Fruit fly (Drosophila melanogaster) whole organism, embryonic: ENCODE data around the gene CG16749.

Experiments used
- BEAF-32 ChIP-seq: fragments of 200-800 bp; sonication (Bioruptor generic); optimal IDR thresholded peaks from 3 replicates; lab custom pipeline; 2017; ENCODE audit warnings: missing biosample characterization, missing genetic modification characterization, mild to moderate bottlenecking, moderate library complexity, missing genetic modification reagents
- Bgb ChIP-seq: fragments of 200-800 bp; sonication (Bioruptor generic); IDR thresholded peaks from 2 replicates; pipeline ENCODE4 v1.3.6; 2022; ENCODE audit warnings: missing biosample characterization, missing genetic modification characterization; ENCODE audit not compliant: partially characterized antibody
- Blimp-1 ChIP-seq: fragments of 200-800 bp; sonication (Bioruptor generic); optimal IDR thresholded peaks from 3 replicates; lab custom pipeline; 2018; ENCODE audit warnings: missing biosample characterization, missing genetic modification characterization, mild to moderate bottlenecking, moderate library complexity, missing genetic modification reagents
- CG10274 ChIP-seq: fragments of 200-800 bp; sonication (Bioruptor generic); optimal IDR thresholded peaks from 3 replicates; lab custom pipeline; 2017; ENCODE audit warnings: missing biosample characterization, mild to moderate bottlenecking, missing genetic modification characterization
- CG10565 ChIP-seq: fragments of 200-800 bp; sonication (Bioruptor generic); optimal IDR thresholded peaks from 3 replicates; lab custom pipeline; 2016; ENCODE audit warnings: missing biosample characterization, mild to moderate bottlenecking, missing genetic modification characterization
- CG11560 ChIP-seq: fragments of 200-800 bp; sonication (Bioruptor generic); IDR thresholded peaks from 3 replicates; pipeline ENCODE4 v1.3.6; 2022; ENCODE audit warnings: missing biosample characterization, missing genetic modification characterization
- CG12104 ChIP-seq: fragments of 200-800 bp; sonication (Bioruptor generic); optimal IDR thresholded peaks from 3 replicates; lab custom pipeline; 2016; ENCODE audit warnings: missing biosample characterization, missing genetic modification characterization
- CG12155 ChIP-seq: fragments of 200-800 bp; sonication (Bioruptor generic); optimal IDR thresholded peaks from 3 replicates; lab custom pipeline; 2016; ENCODE audit warnings: missing biosample characterization, missing genetic modification characterization
- CG12659 ChIP-seq: fragments of 200-800 bp; sonication (Bioruptor generic); optimal IDR thresholded peaks from 3 replicates; lab custom pipeline; 2017; ENCODE audit warnings: mild to moderate bottlenecking, missing biosample characterization, missing genetic modification reagents, missing genetic modification characterization
- CG15601 ChIP-seq: fragments of 200-800 bp; sonication (Bioruptor generic); optimal IDR thresholded peaks from 3 replicates; lab custom pipeline; 2019; ENCODE audit warnings: missing biosample characterization, mild to moderate bottlenecking, missing genetic modification characterization, moderate library complexity
- CG1603 ChIP-seq: fragments of 200-800 bp; sonication (Bioruptor generic); optimal IDR thresholded peaks from 2 replicates; lab custom pipeline; 2019; ENCODE audit warnings: missing biosample characterization, mild to moderate bottlenecking, missing genetic modification characterization, moderate library complexity
- CG18476 ChIP-seq: fragments of 200-800 bp; sonication (Bioruptor generic); optimal IDR thresholded peaks from 2 replicates; lab custom pipeline; 2016; ENCODE audit warnings: missing biosample characterization, mild to moderate bottlenecking, missing genetic modification characterization
- CG4617 ChIP-seq: fragments of 200-800 bp; sonication (Bioruptor generic); optimal IDR thresholded peaks from 3 replicates; lab custom pipeline; 2016; ENCODE audit warnings: missing biosample characterization, missing genetic modification characterization, borderline replicate concordance
- CG5180 ChIP-seq: fragments of 200-800 bp; sonication (Bioruptor generic); optimal IDR thresholded peaks from 3 replicates; lab custom pipeline; 2017; ENCODE audit warnings: missing biosample characterization, missing genetic modification characterization, mild to moderate bottlenecking, moderate library complexity, missing genetic modification reagents
- CG5245 ChIP-seq: fragments of 200-800 bp; sonication (Bioruptor generic); optimal IDR thresholded peaks from 3 replicates; lab custom pipeline; 2016; ENCODE audit warnings: missing biosample characterization, missing genetic modification characterization
- CG6654 ChIP-seq: fragments of 200-800 bp; sonication (Bioruptor generic); optimal IDR thresholded peaks from 2 replicates; lab custom pipeline; 2017; ENCODE audit warnings: missing biosample characterization, mild to moderate bottlenecking, missing genetic modification characterization
- CG7987 ChIP-seq: fragments of 200-800 bp; sonication (Bioruptor generic); optimal IDR thresholded peaks from 2 replicates; lab custom pipeline; 2018; ENCODE audit warnings: missing biosample characterization, mild to moderate bottlenecking, missing genetic modification characterization, moderate library complexity
- Dek ChIP-seq: fragments of 200-800 bp; sonication (Bioruptor generic); optimal IDR thresholded peaks from 3 replicates; lab custom pipeline; 2019; ENCODE audit warnings: missing biosample characterization, mild to moderate bottlenecking, missing genetic modification characterization, moderate library complexity
- HLH4C ChIP-seq: fragments of 200-800 bp; sonication (Bioruptor generic); IDR thresholded peaks from 3 replicates; pipeline ENCODE4 v1.3.6; 2022; ENCODE audit warnings: missing biosample characterization, missing genetic modification characterization; ENCODE audit not compliant: partially characterized antibody
- Hey ChIP-seq: fragments of 200-800 bp; sonication (Bioruptor generic); optimal IDR thresholded peaks from 3 replicates; lab custom pipeline; 2018; ENCODE audit warnings: missing biosample characterization, mild to moderate bottlenecking, missing genetic modification characterization
- HmgD ChIP-seq: fragments of 200-800 bp; sonication (Bioruptor generic); optimal IDR thresholded peaks from 3 replicates; lab custom pipeline; 2016; ENCODE audit warnings: missing biosample characterization, missing genetic modification characterization
- Lim3 ChIP-seq: fragments of 200-800 bp; sonication (Bioruptor generic); IDR thresholded peaks from 2 replicates; pipeline ENCODE4 v1.3.6; 2022; ENCODE audit warnings: missing biosample characterization, missing genetic modification characterization
- Lpt ChIP-seq: fragments of >200 bp; optimal IDR thresholded peaks from 2 replicates; lab custom pipeline; 2018; ENCODE audit warnings: missing biosample characterization, missing genetic modification characterization
- Nf-YB ChIP-seq: fragments of 200-800 bp; sonication (Bioruptor generic); optimal IDR thresholded peaks from 3 replicates; lab custom pipeline; 2019; ENCODE audit warnings: missing biosample characterization, mild to moderate bottlenecking, missing genetic modification characterization, moderate library complexity
- Pdp1 ChIP-seq, 2 experiments: fragments of 200-800 bp; sonication (Bioruptor generic); optimal IDR thresholded peaks; 3 replicates each; lab custom pipeline; 2016; ENCODE audit warnings: missing biosample characterization in 2 of 2, missing genetic modification characterization in 2 of 2, mild to moderate bottlenecking in 1 of 2, moderate library complexity in 1 of 2
- Sox100B ChIP-seq: fragments of 200-800 bp; sonication (Bioruptor generic); optimal IDR thresholded peaks from 3 replicates; lab custom pipeline; 2018; ENCODE audit warnings: missing biosample characterization, mild to moderate bottlenecking, missing genetic modification characterization
- ac ChIP-seq: fragments of 200-800 bp; sonication (Bioruptor generic); optimal IDR thresholded peaks from 3 replicates; lab custom pipeline; 2017; ENCODE audit warnings: missing biosample characterization, mild to moderate bottlenecking, missing genetic modification characterization
- ara ChIP-seq: fragments of 200-800 bp; sonication (Bioruptor generic); IDR thresholded peaks from 2 replicates; pipeline ENCODE4 v1.3.6; 2022; ENCODE audit warnings: missing biosample characterization, missing genetic modification characterization
- chn ChIP-seq: fragments of 200-800 bp; sonication (Bioruptor generic); optimal IDR thresholded peaks from 2 replicates; lab custom pipeline; 2016; ENCODE audit warnings: missing biosample characterization, missing genetic modification characterization
- da ChIP-seq: fragments of 200-800 bp; sonication (Bioruptor generic); optimal IDR thresholded peaks from 2 replicates; lab custom pipeline; 2016; ENCODE audit warnings: missing biosample characterization, missing genetic modification characterization
- esg ChIP-seq: fragments of 200-800 bp; sonication (Bioruptor generic); conservative IDR thresholded peaks from 2 replicates; pipeline ENCODE4 v1.3.6; 2022; ENCODE audit warnings: missing biosample characterization, missing genetic modification characterization
- ewg ChIP-seq: fragments of 200-800 bp; sonication (Bioruptor generic); optimal IDR thresholded peaks from 3 replicates; lab custom pipeline; 2017; ENCODE audit warnings: mild to moderate bottlenecking, missing biosample characterization, missing genetic modification reagents, missing genetic modification characterization
- fd96Cb ChIP-seq: fragments of 200-800 bp; sonication (Bioruptor generic); optimal IDR thresholded peaks from 2 replicates; lab custom pipeline; 2018; ENCODE audit warnings: missing biosample characterization, mild to moderate bottlenecking, missing genetic modification characterization, moderate library complexity
- gcm2 ChIP-seq: fragments of 200-800 bp; sonication (Bioruptor generic); optimal IDR thresholded peaks from 2 replicates; lab custom pipeline; 2016; ENCODE audit warnings: missing biosample characterization, missing genetic modification characterization
- lbe ChIP-seq: fragments of 200-800 bp; sonication (Bioruptor generic); optimal IDR thresholded peaks from 2 replicates; lab custom pipeline; 2016; ENCODE audit warnings: missing biosample characterization, mild to moderate bottlenecking, missing genetic modification characterization
- mld ChIP-seq: fragments of 200-800 bp; sonication (Bioruptor generic); IDR thresholded peaks from 3 replicates; pipeline ENCODE4 v1.3.6; 2022; ENCODE audit warnings: missing biosample characterization, missing genetic modification characterization; ENCODE audit not compliant: partially characterized antibody
- pan ChIP-seq, 4 experiments: fragments of >200 bp in 3 of 4; fragments of 200-800 bp in 1 of 4; sonication (Bioruptor generic) in 1 of 4; optimal IDR thresholded peaks in 3 of 4; IDR thresholded peaks in 1 of 4; 2 replicates each; pipeline versions ENCODE4 v1.3.6 to Lab custom; 2017 to 2022; ENCODE audit warnings: missing biosample characterization in 2 of 4, missing genetic modification characterization in 2 of 4, mixed read lengths in 1 of 4
- prd ChIP-seq, 3 experiments: fragments of >200 bp in 2 of 3; fragments of 200-800 bp in 1 of 3; sonication (Bioruptor generic) in 1 of 3; optimal IDR thresholded peaks in 2 of 3; IDR thresholded peaks in 1 of 3; 2 replicates in 2 of 3; 3 replicates in 1 of 3; pipeline versions ENCODE4 v1.3.6 to Lab custom; 2017 to 2022; ENCODE audit warnings: missing biosample characterization in 1 of 3, missing genetic modification characterization in 1 of 3
- rib ChIP-seq: fragments of 200-800 bp; sonication (Bioruptor generic); IDR thresholded peaks from 2 replicates; pipeline ENCODE4 v1.3.6; 2022; ENCODE audit warnings: missing biosample characterization, missing genetic modification characterization
- sisA ChIP-seq: fragments of 200-800 bp; sonication (Bioruptor generic); IDR thresholded peaks from 2 replicates; pipeline ENCODE4 v1.3.6; 2022; ENCODE audit warnings: missing biosample characterization, missing genetic modification characterization
- tap ChIP-seq: fragments of 200-800 bp; optimal IDR thresholded peaks from 3 replicates; lab custom pipeline; 2019; ENCODE audit warnings: missing biosample characterization, mild to moderate bottlenecking, missing genetic modification characterization, moderate library complexity
- tna ChIP-seq: fragments of 200-800 bp; sonication (Bioruptor generic); IDR thresholded peaks from 2 replicates; pipeline ENCODE4 v1.3.6; 2022; ENCODE audit warnings: missing biosample characterization, missing genetic modification characterization; ENCODE audit not compliant: partially characterized antibody
- trh ChIP-seq: fragments of 200-800 bp; sonication (Bioruptor generic); optimal IDR thresholded peaks from 2 replicates; lab custom pipeline; 2016; ENCODE audit warnings: missing biosample characterization, missing genetic modification characterization
- unpg ChIP-seq: fragments of 200-800 bp; sonication (Bioruptor generic); optimal IDR thresholded peaks from 3 replicates; lab custom pipeline; 2018; ENCODE audit warnings: missing biosample characterization, mild to moderate bottlenecking, missing genetic modification characterization, moderate library complexity
- vvl ChIP-seq: fragments of 200-800 bp; sonication (Bioruptor generic); IDR thresholded peaks from 2 replicates; pipeline ENCODE4 v1.3.6; 2022; ENCODE audit warnings: missing biosample characterization, missing genetic modification characterization
- wek ChIP-seq: fragments of 200-800 bp; sonication (Bioruptor generic); optimal IDR thresholded peaks from 3 replicates; lab custom pipeline; 2018; ENCODE audit warnings: missing biosample characterization, mild to moderate bottlenecking, missing genetic modification characterization, moderate library complexity

CG16749 gene

dm6 chr3R:9341189-9342012 is 9.7 kb upstream of the CG16749 start (continued):
- TF ChIP-seq Bgb (GFP tag; lab: Robert Waterston, UW), result peak; percentile 88
- no peak for TF ChIP-seq CG4617 (GFP tag; lab: Kevin White, UChicago)
- TF ChIP-seq HmgD (GFP tag; lab: Kevin White, UChicago), result peak; percentile 13
- peak; percentile 40; the same call in 1 of the 3 replicates for TF ChIP-seq mld (GFP tag; lab: Robert Waterston, UW)
- peak; percentile 68 for TF ChIP-seq tna (GFP tag; lab: Robert Waterston, UW)
- peak; percentile 66 for TF ChIP-seq Nf-YB
- TF ChIP-seq trh (GFP tag; lab: Kevin White, UChicago), result peak; percentile 0
- peak; percentile 33 for TF ChIP-seq esg (GFP tag; lab: Robert Waterston, UW)
- TF ChIP-seq chn, result peak; percentile 56
- TF ChIP-seq Blimp-1 (GFP tag; lab: Kevin White, UChicago), result peak; percentile 61
- no peak for TF ChIP-seq CG6654 (GFP tag; lab: Kevin White, UChicago)
- peak; percentile 1 for TF ChIP-seq da (GFP tag; lab: Kevin White, UChicago)
- TF ChIP-seq CG12659 (GFP tag; lab: Kevin White, UChicago), result peak; percentile 78
- peak; percentile 7 for TF ChIP-seq gcm2 (GFP tag; lab: Kevin White, UChicago)
- peak; percentile 91 for TF ChIP-seq lbe (GFP tag; lab: Kevin White, UChicago)
- peak; percentile 90 for TF ChIP-seq HLH4C
- peak; percentile 45; the same call in 1 of the 2 replicates for TF ChIP-seq rib (GFP tag; lab: Robert Waterston, UW)
- peak; percentile 83 for TF ChIP-seq CG15601 (tag; lab: Kevin White, UChicago)
- TF ChIP-seq CG12155 (GFP tag; lab: Kevin White, UChicago), result peak; percentile 75
- TF ChIP-seq tap (tag; lab: Kevin White, UChicago), result peak; percentile 77
- TF ChIP-seq Lim3, result no peak
- TF ChIP-seq CG10565, result no peak
- TF ChIP-seq Dek (tag; lab: Kevin White, UChicago), result peak; percentile 67
- no peak for TF ChIP-seq pan (optimal IDR thresholded peaks at IDR 0.05; lab: Kevin White, UChicago)
- TF ChIP-seq pan (GFP tag; optimal IDR thresholded peaks at IDR 0.05 in 1 of 2, IDR thresholded peaks at IDR 0.05 in 1 of 2), result peak in 1 of 2 experiments; percentile 69
- peak; percentile 58 for TF ChIP-seq CG1603 (tag; lab: Kevin White, UChicago)
- peak; percentile 77 for TF ChIP-seq CG7987 (GFP tag; lab: Kevin White, UChicago)
- TF ChIP-seq sisA, result peak; percentile 42; the same call in 1 of the 2 replicates
- TF ChIP-seq unpg, result peak; percentile 71
- peak; percentile 19 for TF ChIP-seq ewg (GFP tag; lab: Kevin White, UChicago)
- peak; percentile 75 for TF ChIP-seq CG18476 (GFP tag; lab: Kevin White, UChicago)
- no peak for TF ChIP-seq CG10274 (GFP tag; lab: Kevin White, UChicago)
- peak; percentile 37 for TF ChIP-seq Hey (tag; lab: Kevin White, UChicago)
- TF ChIP-seq CG12104 (GFP tag; lab: Kevin White, UChicago), result peak; percentile 75
- TF ChIP-seq Pdp1 (GFP tag; optimal IDR thresholded peaks at IDR 0.05; lab: Kevin White, UChicago), result peak; percentile 45
- TF ChIP-seq prd (optimal IDR thresholded peaks at IDR 0.05; lab: Kevin White, UChicago), result no peak
- TF ChIP-seq prd (GFP tag; IDR thresholded peaks at IDR 0.05; lab: Robert Waterston, UW), result peak; percentile 75
- peak; percentile 72 for TF ChIP-seq ara (GFP tag; lab: Robert Waterston, UW)
- TF ChIP-seq wek (GFP tag; lab: Kevin White, UChicago), result peak; percentile 9
- no peak for TF ChIP-seq Lpt (GFP tag; lab: Kevin White, UChicago)
- TF ChIP-seq CG5180 (GFP tag; lab: Kevin White, UChicago), result peak; percentile 48
- TF ChIP-seq fd96Cb (tag; lab: Kevin White, UChicago), result peak; percentile 55
- peak; percentile 80 for TF ChIP-seq Sox100B
- peak; percentile 93 for TF ChIP-seq BEAF-32
- TF ChIP-seq vvl (GFP tag; lab: Robert Waterston, UW), result peak; percentile 61
- no peak for TF ChIP-seq CG11560 (tag; lab: Robert Waterston, UW)
- TF ChIP-seq CG5245 (GFP tag; lab: Kevin White, UChicago), result peak; percentile 24
- no peak for TF ChIP-seq ac (GFP tag; lab: Kevin White, UChicago)
